Worm (Caenorhabditis elegans) whole organism, L2 larva: ENCODE measurements around the gene F38A1.11.

Experiments used
- F13H6.1 ChIP-seq: sonication (generic microtip); optimal IDR thresholded peaks from 2 replicates; lab custom pipeline; 2016; ENCODE audit warnings: missing genetic modification characterization, missing compliant biosample characterization
- ZK546.5 ChIP-seq: sonication (generic microtip); optimal IDR thresholded peaks from 2 replicates; lab custom pipeline; 2017; ENCODE audit warnings: missing biosample characterization, missing genetic modification characterization
- alr-1 ChIP-seq: fragments of 150-350 bp; optimal IDR thresholded peaks from 2 replicates; lab custom pipeline; 2014; ENCODE audit warnings: missing biosample characterization, missing genetic modification characterization
- fos-1 ChIP-seq: fragments of 150-350 bp; optimal IDR thresholded peaks from 2 replicates; lab custom pipeline; 2014; ENCODE audit warnings: missing biosample characterization, missing genetic modification characterization
- sem-4 ChIP-seq: fragments of 150-350 bp; optimal IDR thresholded peaks from 2 replicates; lab custom pipeline; 2014; ENCODE audit warnings: missing biosample characterization, missing genetic modification reagents, missing genetic modification characterization

- TF ChIP-seq sem-4 (tag; lab: Kevin White, UChicago): no peak
- no peak for TF ChIP-seq F13H6.1
- no peak for TF ChIP-seq fos-1 (tag; lab: Kevin White, UChicago)
- no peak for TF ChIP-seq ZK546.5 (tag; lab: Kevin White, UChicago)
- no peak for TF ChIP-seq alr-1 (tag; lab: Kevin White, UChicago)
Measured at ce11 chrIV:1204870-1205269, 42.3 kb upstream of the F38A1.11 start, which contains the start of gene dsl-2.
